Worm (Caenorhabditis elegans) whole organism, mixed stage, embryonic: ENCODE measurements around the gene nhr-182.

ENCODE experiments used
- ces-1 ChIP-seq: fragments of 150-350 bp; optimal IDR thresholded peaks from 2 replicates; lab custom pipeline; 2014; ENCODE audit warnings: missing biosample characterization, missing genetic modification reagents, missing genetic modification characterization
- cnd-1 ChIP-seq: fragments of 200-800 bp; sonication (Bioruptor generic); optimal IDR thresholded peaks from 2 replicates; lab custom pipeline; 2018; ENCODE audit warnings: mild to moderate bottlenecking, missing genetic modification characterization, missing compliant biosample characterization
- lsy-2 ChIP-seq: fragments of 150-350 bp; optimal IDR thresholded peaks from 2 replicates; lab custom pipeline; 2014; ENCODE audit warnings: missing biosample characterization, missing genetic modification characterization
- mab-5 ChIP-seq: fragments of 150-350 bp; optimal IDR thresholded peaks from 2 replicates; lab custom pipeline; 2014; ENCODE audit warnings: missing biosample characterization, missing genetic modification characterization
- nhr-12 ChIP-seq: fragments of 150-350 bp; optimal IDR thresholded peaks from 2 replicates; lab custom pipeline; 2014; ENCODE audit warnings: missing biosample characterization, missing genetic modification characterization
- nhr-237 ChIP-seq: fragments of 150-350 bp; optimal IDR thresholded peaks from 2 replicates; lab custom pipeline; 2014; ENCODE audit warnings: missing biosample characterization, missing genetic modification characterization
- nhr-28 ChIP-seq: fragments of 150-350 bp; optimal IDR thresholded peaks from 2 replicates; lab custom pipeline; 2014; ENCODE audit warnings: missing biosample characterization, missing genetic modification characterization
- nhr-76 ChIP-seq: sonication (generic microtip); optimal IDR thresholded peaks from 2 replicates; lab custom pipeline; 2017; ENCODE audit warnings: missing biosample characterization, missing genetic modification characterization
- pha-4 ChIP-seq: fragments of 150-350 bp; optimal IDR thresholded peaks from 2 replicates; lab custom pipeline; 2018; ENCODE audit warnings: missing biosample characterization, missing genetic modification reagents, missing genetic modification characterization
- tbx-8 ChIP-seq: fragments of 200-800 bp; sonication (Bioruptor generic); optimal IDR thresholded peaks from 2 replicates; lab custom pipeline; 2018; ENCODE audit warnings: mild to moderate bottlenecking, missing genetic modification characterization, moderate library complexity, missing compliant biosample characterization

DNA sequence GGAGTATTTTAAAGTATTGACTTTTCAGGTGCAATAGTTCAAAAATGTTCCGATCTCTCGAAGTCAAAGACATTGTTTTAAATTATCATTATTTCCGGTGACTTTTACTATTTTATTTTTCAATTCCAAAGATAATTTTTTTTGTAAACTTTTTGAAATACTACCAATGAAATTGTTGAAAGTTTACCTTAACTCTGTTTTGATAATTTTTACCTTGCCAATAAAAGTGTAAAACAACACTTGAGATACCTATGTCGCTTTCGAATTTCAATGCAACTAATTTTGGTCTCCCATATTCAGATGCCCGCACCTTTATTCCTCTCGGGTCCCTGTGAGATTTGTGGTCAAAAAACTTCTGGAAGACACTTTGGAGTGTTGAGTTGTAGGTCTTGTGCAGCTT, 34.6 kb downstream of the nhr-182 start, which contains the start of gene nhr-103:
- TF ChIP-seq pha-4 = no peak
- TF ChIP-seq ces-1 (GFP tag; lab: Kevin White, UChicago) = no peak
- TF ChIP-seq nhr-237 (tag; lab: Kevin White, UChicago) = no peak
- no peak for TF ChIP-seq nhr-76 (tag; lab: Kevin White, UChicago)
- no peak for TF ChIP-seq nhr-12
- no peak for TF ChIP-seq lsy-2 (tag; lab: Kevin White, UChicago)
- no peak for TF ChIP-seq tbx-8
- TF ChIP-seq nhr-28 (tag; lab: Kevin White, UChicago) = no peak
- TF ChIP-seq mab-5 = no peak
- TF ChIP-seq cnd-1 = no peak
